Worm (Caenorhabditis elegans): ENCODE data around the gene R148.7.

ce11 chrIII:3185980-3186379 is 12.2 kb downstream of the R148.7 start, which contains the start of gene mks-1:
- no peak for TF ChIP-seq R02D3.7 (tag; optimal IDR thresholded peaks at IDR 0.05)
- TF ChIP-seq nhr-237 (tag; optimal IDR thresholded peaks at IDR 0.05): no peak
- no peak for TF ChIP-seq ces-1 (GFP tag; optimal IDR thresholded peaks at IDR 0.05)
- TF ChIP-seq unc-39 (tag; optimal IDR thresholded peaks at IDR 0.05): no peak
- TF ChIP-seq ztf-11 (tag; optimal IDR thresholded peaks at IDR 0.05): no peak
- no peak for TF ChIP-seq pqm-1 (tag; optimal IDR thresholded peaks at IDR 0.05)
- no peak for TF ChIP-seq zip-11 (GFP tag; IDR thresholded peaks at IDR 0.05)
- no peak for TF ChIP-seq lsy-2 (tag; optimal IDR thresholded peaks at IDR 0.05)
